Fruit fly (Drosophila melanogaster) whole organism, prepupa: ENCODE results near the gene Snoo.
A peak's percentile ranks its signal among the peaks of the same experiment; 100 is the strongest.

Experiments used
- CG10631 ChIP-seq: fragments of 200-800 bp; sonication (Bioruptor generic); optimal IDR thresholded peaks from 2 replicates; lab custom pipeline; 2016; ENCODE audit warnings: missing biosample characterization, missing genetic modification characterization
- CG3032 ChIP-seq: fragments of 200-800 bp; optimal IDR thresholded peaks from 2 replicates; lab custom pipeline; 2019; ENCODE audit warnings: missing biosample characterization, mild to moderate bottlenecking, missing genetic modification characterization, moderate library complexity
- CG9139 ChIP-seq: fragments of 200-800 bp; sonication (Bioruptor generic); optimal IDR thresholded peaks from 3 replicates; lab custom pipeline; 2017; ENCODE audit warnings: missing biosample characterization, mild to moderate bottlenecking, missing genetic modification characterization
- dsx ChIP-seq: fragments of 200-800 bp; optimal IDR thresholded peaks from 3 replicates; lab custom pipeline; 2019; ENCODE audit warnings: missing biosample characterization, mild to moderate bottlenecking, missing genetic modification characterization, moderate library complexity; ENCODE audit not compliant: poor library complexity, severe bottlenecking

- peak; percentile 40 for TF ChIP-seq dsx
- TF ChIP-seq CG3032 (tag; lab: Kevin White, UChicago): no peak
- TF ChIP-seq CG9139 (GFP tag; lab: Kevin White, UChicago): peak; percentile 61
- TF ChIP-seq CG10631 (GFP tag; lab: Kevin White, UChicago): no peak
These were observed 103.5 kb downstream of the Snoo start for dm6 chr2L:7880458-7880857.
